Worm (Caenorhabditis elegans) whole organism, young adult: Measurements from ENCODE around the gene mltn-11.

Experiments
- B0019.2 ChIP-seq: fragments of 200-800 bp; sonication (Bioruptor generic); conservative IDR thresholded peaks from 2 replicates; pipeline ENCODE4 v1.3.6; 2022; ENCODE audit warnings: missing genetic modification reagents, missing genetic modification characterization, missing compliant biosample characterization
- ceh-79 ChIP-seq: sonication (generic microtip); optimal IDR thresholded peaks from 2 replicates; lab custom pipeline; 2017; ENCODE audit warnings: mild to moderate bottlenecking, missing genetic modification characterization, missing compliant biosample characterization
- die-1 ChIP-seq: sonication (generic microtip); optimal IDR thresholded peaks from 2 replicates; lab custom pipeline; 2016; ENCODE audit warnings: missing genotype, mild to moderate bottlenecking, missing genetic modification characterization, missing compliant biosample characterization
- efl-1 ChIP-seq: fragments of 150-350 bp; optimal IDR thresholded peaks from 2 replicates; lab custom pipeline; 2014; ENCODE audit warnings: missing biosample characterization, missing genetic modification reagents, missing genetic modification characterization
- unc-62 ChIP-seq: fragments of 150-350 bp; optimal IDR thresholded peaks from 2 replicates; lab custom pipeline; 2014; ENCODE audit warnings: missing biosample characterization, missing genetic modification reagents, missing genetic modification characterization

DNA sequence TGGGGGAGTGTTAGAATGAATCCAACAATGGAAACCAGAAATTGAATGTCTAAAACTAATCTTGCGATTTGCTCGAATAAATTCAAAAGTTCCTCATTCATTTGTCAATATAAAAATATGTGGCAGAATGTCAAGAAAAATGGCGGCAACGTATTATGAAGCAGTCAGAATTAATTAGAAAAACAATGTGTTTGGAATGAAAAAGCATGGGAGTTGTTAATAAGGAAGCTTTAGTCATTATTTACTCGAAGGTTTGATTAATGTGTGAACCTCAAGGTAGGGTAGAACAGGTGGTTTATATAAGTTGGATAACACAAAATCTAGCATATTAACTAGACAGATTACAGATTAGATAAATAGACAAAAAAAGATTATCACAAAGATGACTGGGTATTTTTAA, 2.2 kb downstream of the mltn-11 start, which contains the start of gene srw-76:
- no peak for TF ChIP-seq B0019.2 (GFP tag; lab: Robert Waterston, UW)
- no peak for TF ChIP-seq efl-1 (GFP tag; lab: Kevin White, UChicago)
- no peak for TF ChIP-seq unc-62 (GFP tag; lab: Kevin White, UChicago)
- no peak for TF ChIP-seq ceh-79 (tag; lab: Kevin White, UChicago)
- no peak for TF ChIP-seq die-1 (tag; lab: Kevin White, UChicago)
